Fruit fly (Drosophila melanogaster) whole organism, adult: ENCODE measurements around the gene CG14803.

ENCODE experiments used
- CG11617 ChIP-seq: fragments of 200-800 bp; sonication (Bioruptor generic); optimal IDR thresholded peaks from 2 replicates; lab custom pipeline; 2017; ENCODE audit warnings: mild to moderate bottlenecking, missing biosample characterization, missing genetic modification reagents, missing genetic modification characterization
- CG12768 ChIP-seq: fragments of 200-800 bp; sonication (Bioruptor generic); optimal IDR thresholded peaks from 2 replicates; lab custom pipeline; 2017; ENCODE audit warnings: missing biosample characterization, missing genetic modification characterization, mild to moderate bottlenecking, moderate library complexity, missing genetic modification reagents
- CG14711 ChIP-seq: fragments of 200-800 bp; sonication (Bioruptor generic); optimal IDR thresholded peaks from 2 replicates; lab custom pipeline; 2018; ENCODE audit warnings: missing biosample characterization, mild to moderate bottlenecking, missing genetic modification characterization, moderate library complexity
- CG1620 ChIP-seq: fragments of 200-800 bp; sonication (Bioruptor generic); optimal IDR thresholded peaks from 2 replicates; lab custom pipeline; 2016; ENCODE audit warnings: missing biosample characterization, missing genetic modification characterization
- CG33017 ChIP-seq: fragments of 200-800 bp; sonication (Bioruptor generic); optimal IDR thresholded peaks from 2 replicates; lab custom pipeline; 2018; ENCODE audit warnings: missing biosample characterization, mild to moderate bottlenecking, missing genetic modification characterization, moderate library complexity
- CG5204 ChIP-seq: fragments of 200-800 bp; sonication (Bioruptor generic); optimal IDR thresholded peaks from 2 replicates; lab custom pipeline; 2016; ENCODE audit warnings: missing biosample characterization, missing genetic modification characterization
- CG7045 ChIP-seq: fragments of 200-800 bp; sonication (Bioruptor generic); optimal IDR thresholded peaks from 2 replicates; lab custom pipeline; 2017; ENCODE audit warnings: missing biosample characterization, mild to moderate bottlenecking, missing genetic modification characterization
- CG7101 ChIP-seq: fragments of 200-800 bp; sonication (Bioruptor generic); optimal IDR thresholded peaks from 2 replicates; lab custom pipeline; 2018; ENCODE audit warnings: missing biosample characterization, mild to moderate bottlenecking, missing genetic modification characterization, moderate library complexity
- Clk ChIP-seq: fragments of 200-800 bp; sonication (Bioruptor generic); optimal IDR thresholded peaks from 2 replicates; lab custom pipeline; 2017; ENCODE audit warnings: missing biosample characterization, missing genetic modification characterization
- Crg-1 ChIP-seq: fragments of 200-800 bp; sonication (Bioruptor generic); optimal IDR thresholded peaks from 2 replicates; lab custom pipeline; 2016; ENCODE audit warnings: missing biosample characterization, missing genetic modification characterization
- Hr96 ChIP-seq: fragments of 200-800 bp; sonication (Bioruptor generic); optimal IDR thresholded peaks from 2 replicates; lab custom pipeline; 2016; ENCODE audit warnings: missing biosample characterization, missing genetic modification characterization
- Mnt ChIP-seq: fragments of 200-800 bp; sonication (Bioruptor generic); optimal IDR thresholded peaks from 2 replicates; lab custom pipeline; 2016; ENCODE audit warnings: missing biosample characterization, mild to moderate bottlenecking, missing genetic modification characterization
- bab1 ChIP-seq: fragments of 200-800 bp; sonication (Bioruptor generic); optimal IDR thresholded peaks from 3 replicates; lab custom pipeline; 2019; ENCODE audit warnings: missing biosample characterization, mild to moderate bottlenecking, missing genetic modification characterization, moderate library complexity
- cic ChIP-seq: fragments of 200-800 bp; sonication (Bioruptor generic); optimal IDR thresholded peaks from 2 replicates; lab custom pipeline; 2017; ENCODE audit warnings: missing biosample characterization, mild to moderate bottlenecking, missing genetic modification characterization, moderate library complexity
- cnc ChIP-seq, 2 experiments: fragments of >200 bp; optimal IDR thresholded peaks; 2 replicates each; lab custom pipeline; 2017
- kay ChIP-seq: fragments of 200-800 bp; sonication (Bioruptor generic); peaks from one replicate; lab custom pipeline; 2016; ENCODE audit warnings: missing biosample characterization, missing genetic modification characterization, borderline replicate concordance
- ovo ChIP-seq: fragments of 200-800 bp; sonication (Bioruptor generic); optimal IDR thresholded peaks from 2 replicates; lab custom pipeline; 2016; ENCODE audit warnings: missing biosample characterization, missing genetic modification characterization
- pad ChIP-seq: fragments of 200-800 bp; sonication (Bioruptor generic); optimal IDR thresholded peaks from 3 replicates; lab custom pipeline; 2017; ENCODE audit warnings: missing biosample characterization, missing genetic modification characterization, mild to moderate bottlenecking, moderate library complexity, missing genetic modification reagents
- tj ChIP-seq: fragments of 200-800 bp; sonication (Bioruptor generic); optimal IDR thresholded peaks from 3 replicates; lab custom pipeline; 2017; ENCODE audit warnings: missing biosample characterization, mild to moderate bottlenecking, missing genetic modification characterization, moderate library complexity
- toe ChIP-seq: fragments of 200-800 bp; sonication (Bioruptor generic); optimal IDR thresholded peaks from 2 replicates; lab custom pipeline; 2016; ENCODE audit warnings: missing biosample characterization, missing genetic modification characterization

Gene CG14803

DNA sequence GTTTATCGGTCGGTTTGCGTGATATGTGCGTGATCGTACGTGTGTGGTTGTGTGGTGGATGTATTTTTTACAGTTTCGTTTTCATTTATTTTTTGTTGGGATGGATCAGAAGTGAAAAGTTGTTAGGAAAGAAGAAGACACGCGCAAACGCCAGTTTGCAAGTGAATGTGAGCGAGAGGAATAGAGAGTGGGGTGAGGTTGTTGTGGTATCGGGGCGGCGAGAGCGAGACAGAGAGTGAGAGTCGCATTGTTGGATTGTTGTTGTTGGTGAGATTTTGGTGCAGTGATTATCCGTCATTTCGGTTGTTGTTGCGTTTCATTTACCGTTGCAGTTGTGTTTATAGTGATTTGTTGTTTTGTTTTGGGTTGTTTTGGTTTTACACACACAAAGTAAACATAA, 24.9 kb downstream of the CG14803 start:
- TF ChIP-seq CG14711 (tag; lab: Kevin White, UChicago) (no peak), CG7045 (GFP tag; lab: Kevin White, UChicago) (no peak), toe (GFP tag; lab: Kevin White, UChicago) (no peak), CG5204 (no peak), Clk (GFP tag; lab: Kevin White, UChicago) (no peak), cnc (optimal IDR thresholded peaks at IDR 0.05; lab: Kevin White, UChicago) (no peak), Hr96 (GFP tag; lab: Kevin White, UChicago) (no peak), cic (peak; percentile 8)

DNA sequence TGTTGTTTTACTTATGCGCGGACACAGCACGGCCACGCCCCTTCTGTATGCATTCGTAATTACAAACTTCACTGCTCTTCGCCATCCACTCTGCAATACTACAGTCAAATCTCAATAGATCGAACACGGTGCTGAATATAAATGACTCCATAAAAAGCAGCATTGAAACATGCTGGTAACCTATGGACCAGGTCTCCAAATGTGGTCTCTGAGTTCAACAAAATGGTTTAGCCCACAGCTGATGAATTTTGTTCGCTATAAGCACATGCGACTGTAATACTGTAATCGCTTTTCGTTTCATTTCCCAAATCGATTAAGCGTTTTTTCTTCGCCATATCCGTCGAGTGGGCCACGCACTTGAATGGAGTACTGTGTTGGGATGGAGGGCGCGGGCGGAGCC, 28.7 kb downstream of the CG14803 start:
- TF ChIP-seq CG33017 (no peak), CG7045 (GFP tag; lab: Kevin White, UChicago) (no peak), CG11617 (GFP tag; lab: Kevin White, UChicago) (no peak), Clk (GFP tag; lab: Kevin White, UChicago) (no peak), bab1 (GFP tag; lab: Kevin White, UChicago) (no peak), kay (no peak), CG5204 (no peak), Crg-1 (GFP tag; lab: Kevin White, UChicago) (no peak), Hr96 (GFP tag; lab: Kevin White, UChicago) (no peak), Mnt (no peak), ovo (GFP tag; lab: Kevin White, UChicago) (no peak)

DNA sequence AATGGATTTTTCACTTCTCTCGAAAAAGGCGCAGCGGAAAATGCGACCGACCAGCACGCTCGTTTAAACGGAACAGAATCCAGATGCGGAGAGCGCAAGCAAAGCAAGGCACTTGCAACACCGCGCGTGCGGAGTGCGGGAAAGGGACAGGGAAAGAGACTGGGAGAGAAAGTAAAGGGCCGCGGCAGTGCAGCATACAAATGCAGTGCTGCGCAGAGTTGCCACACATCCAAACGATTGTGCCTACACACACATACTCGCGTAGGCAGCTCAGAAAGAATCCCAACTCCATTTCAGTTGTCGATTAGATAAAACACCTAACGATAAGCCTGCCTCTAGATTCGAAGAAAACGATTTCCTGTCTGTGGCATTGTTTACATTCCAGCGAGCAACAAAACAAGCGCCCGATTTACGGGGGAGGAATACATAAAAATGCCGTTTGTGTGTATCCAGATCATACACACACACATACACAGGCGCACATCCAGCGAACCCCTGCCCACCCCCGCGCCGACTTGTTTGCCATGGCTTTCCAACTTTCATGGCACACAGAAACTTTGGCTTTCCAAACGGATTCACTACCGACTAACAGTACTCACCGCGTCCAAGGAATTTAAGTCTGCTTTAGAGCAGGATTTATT, 30.9 kb downstream of the CG14803 start:
- TF ChIP-seq CG14711 (tag; lab: Kevin White, UChicago) = peak; percentile 94
- TF ChIP-seq CG12768 = no peak

dm6 chrX:1900123-1900818, 31.6 kb downstream of the CG14803 start, which contains the start of gene arm:
arm (minus strand) TSS chrX:1900646.
- TF ChIP-seq Crg-1 (GFP tag; lab: Kevin White, UChicago) = peak; percentile 56
- peak; percentile 11 for TF ChIP-seq bab1 (GFP tag; lab: Kevin White, UChicago)
- TF ChIP-seq cic = no peak
- peak; percentile 14 for TF ChIP-seq CG7101 (tag; lab: Kevin White, UChicago)
- no peak for TF ChIP-seq kay
- no peak for TF ChIP-seq ovo (GFP tag; lab: Kevin White, UChicago)
- no peak for TF ChIP-seq Hr96 (GFP tag; lab: Kevin White, UChicago)
- TF ChIP-seq CG5204 = no peak
- peak; percentile 35 for TF ChIP-seq toe (GFP tag; lab: Kevin White, UChicago)
- TF ChIP-seq tj (GFP tag; lab: Kevin White, UChicago) = no peak
- TF ChIP-seq CG12768 = no peak
- no peak for TF ChIP-seq Clk (GFP tag; lab: Kevin White, UChicago)
- TF ChIP-seq CG1620 (GFP tag; lab: Kevin White, UChicago) = peak; percentile 56
- peak; percentile 41 for TF ChIP-seq CG11617 (GFP tag; lab: Kevin White, UChicago)
- TF ChIP-seq pad (GFP tag; lab: Kevin White, UChicago) = no peak
- no peak for TF ChIP-seq cnc (optimal IDR thresholded peaks at IDR 0.05; lab: Kevin White, UChicago)
- no peak for TF ChIP-seq CG7045 (GFP tag; lab: Kevin White, UChicago)
- TF ChIP-seq CG33017 = no peak
- TF ChIP-seq CG14711 (tag; lab: Kevin White, UChicago) = no peak
- TF ChIP-seq Mnt = peak; percentile 49

DNA sequence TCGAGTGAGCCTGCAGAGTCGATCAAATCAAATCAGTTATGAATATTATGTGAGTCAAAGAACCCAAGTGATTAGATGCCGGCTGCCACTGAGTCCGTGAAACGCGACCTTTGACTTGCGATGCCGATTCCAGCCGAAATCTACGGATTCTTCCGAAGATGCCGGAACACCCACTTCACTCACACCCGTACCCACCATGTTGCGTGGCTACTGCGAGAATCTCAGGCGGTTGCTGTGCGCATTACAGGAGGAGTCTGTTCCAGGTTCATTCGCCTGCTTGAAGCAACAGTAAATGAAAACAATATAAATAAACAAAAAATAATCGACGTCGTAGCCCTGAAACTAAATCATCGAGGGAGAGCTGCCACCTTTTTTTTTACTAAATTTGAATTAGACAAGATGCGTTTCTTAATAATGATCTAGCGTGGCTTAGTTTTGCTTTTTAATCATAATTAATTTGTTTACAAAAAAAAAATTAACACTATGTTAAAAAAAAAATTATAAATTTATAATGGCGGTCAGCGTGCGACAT, 33.0 kb downstream of the CG14803 start, which contains the start of gene Ldaf1:
Ldaf1 (minus strand) TSS at position 307 of the 532 bp plus-strand sequence.
- TF ChIP-seq CG7101 (tag; lab: Kevin White, UChicago) (peak; percentile 28), ovo (GFP tag; lab: Kevin White, UChicago) (peak; percentile 9), Mnt (no peak), tj (GFP tag; lab: Kevin White, UChicago) (no peak), CG11617 (GFP tag; lab: Kevin White, UChicago) (no peak), Crg-1 (GFP tag; lab: Kevin White, UChicago) (no peak), CG1620 (GFP tag; lab: Kevin White, UChicago) (no peak), Hr96 (GFP tag; lab: Kevin White, UChicago) (no peak), CG5204 (no peak), cic (no peak), bab1 (GFP tag; lab: Kevin White, UChicago) (no peak), CG7045 (GFP tag; lab: Kevin White, UChicago) (no peak), CG33017 (no peak), cnc (optimal IDR thresholded peaks at IDR 0.05; lab: Kevin White, UChicago) (no peak), kay (no peak)

dm6 chrX:1903077-1903476, 34.4 kb downstream of the CG14803 start, which contains the start of gene CG32801:
CG32801 (minus strand) TSS chrX:1903177.
- TF ChIP-seq toe (GFP tag; lab: Kevin White, UChicago) (no peak), CG12768 (no peak), CG33017 (no peak), CG11617 (GFP tag; lab: Kevin White, UChicago) (no peak)
